Worm (Caenorhabditis elegans) whole organism, L2 larva: ENCODE results near the gene cyp-25A6.

ENCODE experiments used
- C34F6.9 ChIP-seq: fragments of 150-350 bp; optimal IDR thresholded peaks from 2 replicates; lab custom pipeline; 2014; ENCODE audit warnings: missing biosample characterization, missing genetic modification characterization
- F13H6.1 ChIP-seq: sonication (generic microtip); optimal IDR thresholded peaks from 2 replicates; lab custom pipeline; 2016; ENCODE audit warnings: missing genetic modification characterization, missing compliant biosample characterization
- ZK546.5 ChIP-seq: sonication (generic microtip); optimal IDR thresholded peaks from 2 replicates; lab custom pipeline; 2017; ENCODE audit warnings: missing biosample characterization, missing genetic modification characterization
- alr-1 ChIP-seq: fragments of 150-350 bp; optimal IDR thresholded peaks from 2 replicates; lab custom pipeline; 2014; ENCODE audit warnings: missing biosample characterization, missing genetic modification characterization
- ama-1 ChIP-seq: fragments of 150-350 bp; optimal IDR thresholded peaks from 2 replicates; lab custom pipeline; 2018; ENCODE audit warnings: inconsistent platforms
- ceh-16 ChIP-seq: fragments of 150-350 bp; optimal IDR thresholded peaks from 2 replicates; lab custom pipeline; 2014; ENCODE audit warnings: missing biosample characterization, missing genetic modification characterization
- crh-2 ChIP-seq: sonication (generic microtip); optimal IDR thresholded peaks from 2 replicates; lab custom pipeline; 2017; ENCODE audit warnings: missing biosample characterization, missing genetic modification characterization
- dmd-4 ChIP-seq: sonication (generic microtip); optimal IDR thresholded peaks from 2 replicates; lab custom pipeline; 2017; ENCODE audit warnings: missing biosample characterization, missing genetic modification characterization
- egl-27 ChIP-seq: sonication (generic microtip); optimal IDR thresholded peaks from 3 replicates; lab custom pipeline; 2017; ENCODE audit warnings: missing biosample characterization, missing genetic modification reagents, missing genetic modification characterization
- lin-11 ChIP-seq: fragments of 150-350 bp; sonication (generic microtip); optimal IDR thresholded peaks from 2 replicates; lab custom pipeline; 2014; ENCODE audit warnings: missing biosample characterization, missing genetic modification characterization, inconsistent platforms, mixed read lengths
- lin-13 ChIP-seq: fragments of 150-350 bp; optimal IDR thresholded peaks from 2 replicates; lab custom pipeline; 2014; ENCODE audit warnings: missing biosample characterization, missing genetic modification reagents, missing genetic modification characterization
- lin-39 ChIP-seq: fragments of 150-350 bp; optimal IDR thresholded peaks from 2 replicates; lab custom pipeline; 2014; ENCODE audit warnings: missing biosample characterization, missing genetic modification reagents, missing genetic modification characterization
- mab-5 ChIP-seq: fragments of 150-350 bp; optimal IDR thresholded peaks from 2 replicates; lab custom pipeline; 2014; ENCODE audit warnings: missing biosample characterization, missing genetic modification characterization
- mdl-1 ChIP-seq, 2 experiments: fragments of 150-350 bp in 1 of 2; sonication (generic microtip) in 1 of 2; optimal IDR thresholded peaks; 2 replicates each; lab custom pipeline; 2017; ENCODE audit warnings: missing biosample characterization in 2 of 2, missing genetic modification characterization in 2 of 2
- nhr-10 ChIP-seq: sonication (generic microtip); optimal IDR thresholded peaks from 2 replicates; lab custom pipeline; 2017; ENCODE audit warnings: missing biosample characterization, missing genetic modification characterization
- nhr-11 ChIP-seq: fragments of 150-350 bp; optimal IDR thresholded peaks from 2 replicates; lab custom pipeline; 2014; ENCODE audit warnings: missing biosample characterization, missing genetic modification characterization
- nhr-129 ChIP-seq: fragments of 150-350 bp; optimal IDR thresholded peaks from 2 replicates; lab custom pipeline; 2014; ENCODE audit warnings: missing biosample characterization, missing genetic modification characterization
- nhr-21 ChIP-seq: fragments of 150-350 bp; optimal IDR thresholded peaks from 2 replicates; lab custom pipeline; 2014; ENCODE audit warnings: missing biosample characterization, missing genetic modification characterization
- nhr-23 ChIP-seq: fragments of 150-350 bp; optimal IDR thresholded peaks from 2 replicates; lab custom pipeline; 2014; ENCODE audit warnings: missing biosample characterization, missing genetic modification reagents, missing genetic modification characterization
- nhr-237 ChIP-seq: fragments of 150-350 bp; optimal IDR thresholded peaks from 2 replicates; lab custom pipeline; 2014; ENCODE audit warnings: missing biosample characterization, missing genetic modification characterization
- nhr-25 ChIP-seq: fragments of 150-350 bp; sonication (generic microtip); optimal IDR thresholded peaks from 3 replicates; lab custom pipeline; 2014; ENCODE audit warnings: missing biosample characterization, missing genetic modification characterization
- nhr-6 ChIP-seq: fragments of 150-350 bp; optimal IDR thresholded peaks from 2 replicates; lab custom pipeline; 2014; ENCODE audit warnings: missing biosample characterization, missing genetic modification characterization
- nhr-77 ChIP-seq: fragments of 150-350 bp; optimal IDR thresholded peaks from 2 replicates; lab custom pipeline; 2014; ENCODE audit warnings: missing biosample characterization, missing genetic modification characterization
- peb-1 ChIP-seq: fragments of 150-350 bp; optimal IDR thresholded peaks from 2 replicates; lab custom pipeline; 2014; ENCODE audit warnings: missing biosample characterization, missing genetic modification characterization
- sem-4 ChIP-seq: fragments of 150-350 bp; optimal IDR thresholded peaks from 2 replicates; lab custom pipeline; 2014; ENCODE audit warnings: missing biosample characterization, missing genetic modification reagents, missing genetic modification characterization
- skn-1 ChIP-seq: sonication (generic microtip); optimal IDR thresholded peaks from 2 replicates; lab custom pipeline; 2017; ENCODE audit warnings: missing biosample characterization, missing genetic modification characterization
- sma-9 ChIP-seq, 2 experiments: fragments of 150-350 bp in 1 of 2; sonication (generic microtip) in 1 of 2; optimal IDR thresholded peaks; 2 replicates each; lab custom pipeline; 2014 to 2016; ENCODE audit warnings: missing genetic modification characterization in 2 of 2, mild to moderate bottlenecking in 1 of 2, missing biosample characterization in 1 of 2, missing compliant biosample characterization in 1 of 2, missing genetic modification reagents in 1 of 2, moderate library complexity in 1 of 2
- unc-39 ChIP-seq: fragments of 150-350 bp; optimal IDR thresholded peaks from 2 replicates; lab custom pipeline; 2014; ENCODE audit warnings: missing biosample characterization, missing genetic modification characterization
- unc-55 ChIP-seq: fragments of 150-350 bp; sonication (generic microtip); optimal IDR thresholded peaks from 3 replicates; lab custom pipeline; 2014; ENCODE audit warnings: missing biosample characterization, missing genetic modification reagents, missing genetic modification characterization
- unc-62 ChIP-seq: fragments of 150-350 bp; optimal IDR thresholded peaks from 2 replicates; lab custom pipeline; 2014; ENCODE audit warnings: missing biosample characterization, missing genetic modification reagents, missing genetic modification characterization
- zag-1 ChIP-seq: fragments of 150-350 bp; optimal IDR thresholded peaks from 2 replicates; lab custom pipeline; 2014; ENCODE audit warnings: missing biosample characterization, missing genetic modification characterization
- ztf-1 ChIP-seq: fragments of 200-800 bp; sonication (Bioruptor generic); conservative IDR thresholded peaks from 2 replicates; pipeline ENCODE4 v1.3.6; 2022; ENCODE audit warnings: missing genetic modification characterization, missing compliant biosample characterization
- ztf-4 ChIP-seq: fragments of 150-350 bp; optimal IDR thresholded peaks from 2 replicates; lab custom pipeline; 2014; ENCODE audit warnings: missing biosample characterization, missing genetic modification characterization

Gene cyp-25A6

ce11 chrIV:4227917-4228316, 30.6 kb downstream of the cyp-25A6 start, which contains the start of gene srbc-70:
Gene srbc-70, minus strand, starts transcription at chrIV:4228017.
- TF ChIP-seq ceh-16 (tag; lab: Kevin White, UChicago) (no peak), ztf-4 (tag; lab: Kevin White, UChicago) (no peak)

- TF ChIP-seq nhr-21 (tag; lab: Kevin White, UChicago): peak; percentile 42
- TF ChIP-seq ama-1 (lab: Kevin White, UChicago): peak; percentile 87
- TF ChIP-seq nhr-6 (tag; lab: Kevin White, UChicago): no peak
- TF ChIP-seq F13H6.1 (tag; lab: Kevin White, UChicago): no peak
- no peak for TF ChIP-seq dmd-4 (tag; lab: Kevin White, UChicago)
- TF ChIP-seq lin-39 (tag; lab: Kevin White, UChicago): no peak
Observed at ce11 chrIV:4235315-4236024, 38.2 kb downstream of the cyp-25A6 start, which contains the start of the genes zipt-2.2 and dpy-13. Gene zipt-2.2, minus strand, starts transcription at chrIV:4235365. Gene dpy-13, plus strand, starts transcription at chrIV:4235614.

ce11 chrIV:4236025-4236407, 38.7 kb downstream of the cyp-25A6 start:
- TF ChIP-seq mab-5: no peak
- TF ChIP-seq ceh-16 (tag; lab: Kevin White, UChicago): no peak
- TF ChIP-seq egl-27: no peak
- no peak for TF ChIP-seq ztf-4 (tag; lab: Kevin White, UChicago)
- TF ChIP-seq nhr-11 (tag; lab: Kevin White, UChicago): no peak
- TF ChIP-seq ztf-1 (GFP tag; lab: Robert Waterston, UW): no peak
- TF ChIP-seq mdl-1 (tag; optimal IDR thresholded peaks at IDR 0.05; lab: Kevin White, UChicago): no peak
- TF ChIP-seq sem-4 (tag; lab: Kevin White, UChicago): no peak
- no peak for TF ChIP-seq unc-39 (tag; lab: Kevin White, UChicago)
- TF ChIP-seq nhr-21 (tag; lab: Kevin White, UChicago): no peak
- TF ChIP-seq skn-1 (tag; lab: Kevin White, UChicago): no peak
- TF ChIP-seq unc-62 (GFP tag; lab: Kevin White, UChicago): no peak
- TF ChIP-seq nhr-10: no peak
- no peak for TF ChIP-seq ZK546.5 (tag; lab: Kevin White, UChicago)
- no peak for TF ChIP-seq nhr-129 (tag; lab: Kevin White, UChicago)
- no peak for TF ChIP-seq nhr-23 (tag; lab: Kevin White, UChicago)
- no peak for TF ChIP-seq lin-39 (tag; lab: Kevin White, UChicago)

- TF ChIP-seq nhr-6 (tag; lab: Kevin White, UChicago): no peak
- TF ChIP-seq ceh-16 (tag; lab: Kevin White, UChicago): no peak
- TF ChIP-seq C34F6.9 (tag; lab: Kevin White, UChicago): no peak
- TF ChIP-seq nhr-21 (tag; lab: Kevin White, UChicago): peak; percentile 47
- TF ChIP-seq lin-11: no peak
- no peak for TF ChIP-seq nhr-23 (tag; lab: Kevin White, UChicago)
- peak; percentile 8 for TF ChIP-seq ama-1 (lab: Kevin White, UChicago)
- TF ChIP-seq nhr-11 (tag; lab: Kevin White, UChicago): peak; percentile 24
- TF ChIP-seq lin-39 (tag; lab: Kevin White, UChicago): no peak
- TF ChIP-seq ztf-4 (tag; lab: Kevin White, UChicago): no peak
- TF ChIP-seq nhr-237 (tag; lab: Kevin White, UChicago): no peak
- TF ChIP-seq unc-55 (GFP tag; lab: Kevin White, UChicago): no peak
- no peak for TF ChIP-seq zag-1
- TF ChIP-seq F13H6.1 (tag; lab: Kevin White, UChicago): no peak
- no peak for TF ChIP-seq nhr-10
- no peak for TF ChIP-seq lin-13 (GFP tag; lab: Kevin White, UChicago)
- TF ChIP-seq peb-1 (tag; lab: Kevin White, UChicago): no peak
- TF ChIP-seq ztf-1 (GFP tag; lab: Robert Waterston, UW): no peak
- peak; percentile 22 for TF ChIP-seq nhr-25 (tag; lab: Kevin White, UChicago)
- TF ChIP-seq ZK546.5 (tag; lab: Kevin White, UChicago): no peak
- no peak for TF ChIP-seq alr-1 (tag; lab: Kevin White, UChicago)
- TF ChIP-seq unc-62 (GFP tag; lab: Kevin White, UChicago): no peak
- TF ChIP-seq skn-1 (tag; lab: Kevin White, UChicago): no peak
- TF ChIP-seq nhr-77 (tag; lab: Kevin White, UChicago): no peak
- no peak for TF ChIP-seq crh-2 (tag; lab: Kevin White, UChicago)
- TF ChIP-seq sma-9 (GFP tag; optimal IDR thresholded peaks at IDR 0.05; lab: Kevin White, UChicago): no peak
- no peak for TF ChIP-seq sma-9 (tag; optimal IDR thresholded peaks at IDR 0.05; lab: Kevin White, UChicago)
Observed at ce11 chrIV:4236671-4237070, 39.4 kb downstream of the cyp-25A6 start.
